Fruit fly (Drosophila melanogaster) whole organism, embryonic: Measurements from ENCODE around the gene Jhbp2.

Source experiments
- CG8478 ChIP-seq: fragments of >200 bp; optimal IDR thresholded peaks from 2 replicates; lab custom pipeline; 2018
- Lpt ChIP-seq: fragments of >200 bp; optimal IDR thresholded peaks from 2 replicates; lab custom pipeline; 2018; ENCODE audit warnings: missing biosample characterization, missing genetic modification characterization
- NC2α ChIP-seq: fragments of 200-800 bp; sonication (Bioruptor generic); optimal IDR thresholded peaks from 2 replicates; lab custom pipeline; 2016; ENCODE audit warnings: missing biosample characterization, missing genetic modification characterization
- run ChIP-seq: fragments of 200-800 bp; sonication (Bioruptor generic); optimal IDR thresholded peaks from 3 replicates; lab custom pipeline; 2018; ENCODE audit warnings: missing biosample characterization, mild to moderate bottlenecking, missing genetic modification characterization

dm6 chr3R:4984132-4984531 is 23.0 kb upstream of the Jhbp2 start, which contains the start of gene CG14662:
- no peak for TF ChIP-seq NC2α (GFP tag; lab: Kevin White, UChicago)
- no peak for TF ChIP-seq run (tag; lab: Kevin White, UChicago)
- no peak for TF ChIP-seq Lpt (GFP tag; lab: Kevin White, UChicago)
- TF ChIP-seq CG8478 (lab: Kevin White, UChicago): no peak
